Worm (Caenorhabditis elegans): ENCODE measurements around the gene K04C2.5.
A peak's percentile ranks its signal among the peaks of the same experiment; 100 is the strongest.

K04C2.5 gene

ce11 chrIII:6898518-6898917 lies 7.1 kb upstream of the K04C2.5 start:
- TF ChIP-seq lin-1 (GFP tag; IDR thresholded peaks at IDR 0.05) (0 out of 2 replicates have a peak, but pooled peaks have one; percentile 31), hlh-11 (tag; optimal IDR thresholded peaks at IDR 0.05) (peak; percentile 81), mxl-2 (GFP tag; conservative IDR thresholded peaks at IDR 0.05) (peak; percentile 60), mep-1 (tag; optimal IDR thresholded peaks at IDR 0.05) (peak; percentile 39), tra-1 (GFP tag; IDR thresholded peaks at IDR 0.05) (0 out of 2 replicates have a peak, but pooled peaks have one; percentile 30), hlh-30 (tag; optimal IDR thresholded peaks at IDR 0.05; ENCODE audit: insufficient read depth) (peak; percentile 84), dve-1 (tag; optimal IDR thresholded peaks at IDR 0.05; ENCODE audit: insufficient read depth) (peak; percentile 61), ctbp-1 (GFP tag; IDR thresholded peaks at IDR 0.05) (no peak), T26A8.4 (GFP tag; IDR thresholded peaks at IDR 0.05) (no peak), nhr-11 (tag; optimal IDR thresholded peaks at IDR 0.05) (peak; percentile 69), dmd-6 (GFP tag; IDR thresholded peaks at IDR 0.05) (peak; percentile 74), php-3 (GFP tag; IDR thresholded peaks at IDR 0.05) (0 out of 2 replicates have a peak, but pooled peaks have one; percentile 38), nhr-28 (tag; optimal IDR thresholded peaks at IDR 0.05) (peak; percentile 80), T20F7.1 (GFP tag; optimal IDR thresholded peaks at IDR 0.05) (peak; percentile 51), F10B5.3 (tag; optimal IDR thresholded peaks at IDR 0.05) (no peak), lsy-2 (tag; optimal IDR thresholded peaks at IDR 0.05) (peak in 1 of 2 experiments; percentile 44), nhr-48 (tag; optimal IDR thresholded peaks at IDR 0.05) (peak; percentile 47), dmd-9 (GFP tag; IDR thresholded peaks at IDR 0.05) (no peak), ceh-20 (GFP tag; IDR thresholded peaks at IDR 0.05) (peak; percentile 58; the same call in 1 of the 2 replicates), zfp-3 (GFP tag; conservative IDR thresholded peaks at IDR 0.05) (0 out of 2 replicates have a peak, but pooled peaks have one; percentile 16), daf-16 (GFP tag; optimal IDR thresholded peaks at IDR 0.05) (peak in 1 of 2 experiments; percentile 1), daf-16 (tag; optimal IDR thresholded peaks at IDR 0.05) (peak; percentile 22), lim-7 (GFP tag; IDR thresholded peaks at IDR 0.05) (no peak), mdl-1 (tag; optimal IDR thresholded peaks at IDR 0.05) (peak in 1 of 2 experiments; percentile 52), unc-62 (GFP tag; optimal IDR thresholded peaks at IDR 0.05 in 1 of 2) (peak in 1 of 2 experiments; percentile 72), unc-62 (tag; optimal IDR thresholded peaks at IDR 0.05) (no peak)

- TF ChIP-seq lsy-2 (tag; optimal IDR thresholded peaks at IDR 0.05) = peak; percentile 50 to 84
- TF ChIP-seq nhr-10 (tag; optimal IDR thresholded peaks at IDR 0.05) = peak; percentile 23
- peak; percentile 76 for TF ChIP-seq hmg-1.1 (GFP tag; IDR thresholded peaks at IDR 0.05)
- TF ChIP-seq tra-1 (GFP tag; IDR thresholded peaks at IDR 0.05) = peak; percentile 32; the same call in 1 of the 2 replicates
- TF ChIP-seq lin-1 (GFP tag; IDR thresholded peaks at IDR 0.05) = peak; percentile 64; the same call in 1 of the 2 replicates
- peak; percentile 84 for TF ChIP-seq nhr-28 (tag; optimal IDR thresholded peaks at IDR 0.05)
- TF ChIP-seq nhr-11 (tag; optimal IDR thresholded peaks at IDR 0.05) = peak; percentile 84
- TF ChIP-seq spr-1 (tag; optimal IDR thresholded peaks at IDR 0.05) = peak; percentile 22
- peak; percentile 91 for TF ChIP-seq hlh-30 (tag; optimal IDR thresholded peaks at IDR 0.05; ENCODE audit: insufficient read depth)
- TF ChIP-seq aha-1 (tag) = peak; percentile 98
- peak in 1 of 2 experiments; percentile 18 for TF ChIP-seq daf-16 (GFP tag; optimal IDR thresholded peaks at IDR 0.05)
- TF ChIP-seq daf-16 (tag; optimal IDR thresholded peaks at IDR 0.05) = peak; percentile 68
- TF ChIP-seq Y75B8A.6 (GFP tag; IDR thresholded peaks at IDR 0.05) = no peak
- TF ChIP-seq madf-5 (GFP tag; IDR thresholded peaks at IDR 0.05) = no peak
- peak; percentile 46 for TF ChIP-seq lin-13 (GFP tag; optimal IDR thresholded peaks at IDR 0.05)
- TF ChIP-seq php-3 (GFP tag; IDR thresholded peaks at IDR 0.05) = 0 out of 2 replicates have a peak, but pooled peaks have one; percentile 39
- TF ChIP-seq mxl-2 (GFP tag; conservative IDR thresholded peaks at IDR 0.05) = peak; percentile 99
- TF ChIP-seq ztf-11 (tag; optimal IDR thresholded peaks at IDR 0.05) = no peak
- TF ChIP-seq T20F7.1 (GFP tag; optimal IDR thresholded peaks at IDR 0.05) = peak; percentile 60
- TF ChIP-seq zag-1 (tag; optimal IDR thresholded peaks at IDR 0.05) = no peak
- peak; percentile 73 for TF ChIP-seq dve-1 (tag; optimal IDR thresholded peaks at IDR 0.05; ENCODE audit: insufficient read depth)
- TF ChIP-seq ctbp-1 (GFP tag; IDR thresholded peaks at IDR 0.05) = peak; percentile 57; the same call in 1 of the 2 replicates
- TF ChIP-seq pha-4 (GFP tag; IDR thresholded peaks at IDR 0.05) = 0 out of 2 replicates have a peak, but pooled peaks have one; percentile 30
- TF ChIP-seq pha-4 (tag; optimal IDR thresholded peaks at IDR 0.05) = no peak
- TF ChIP-seq mxl-3 (GFP tag; optimal IDR thresholded peaks at IDR 0.05) = peak; percentile 34
- TF ChIP-seq nhr-48 (tag; optimal IDR thresholded peaks at IDR 0.05) = peak; percentile 78
- peak; percentile 66 for TF ChIP-seq mes-2 (tag; optimal IDR thresholded peaks at IDR 0.05; ENCODE audit: poor library complexity, severe bottlenecking)
- TF ChIP-seq mep-1 (tag; optimal IDR thresholded peaks at IDR 0.05) = peak; percentile 69
- TF ChIP-seq dmd-6 (GFP tag; IDR thresholded peaks at IDR 0.05) = peak; percentile 94
- TF ChIP-seq arid-1 (GFP tag; conservative IDR thresholded peaks at IDR 0.05) = no peak
- peak; percentile 59 for TF ChIP-seq T26A8.4 (GFP tag; IDR thresholded peaks at IDR 0.05)
- TF ChIP-seq mdl-1 (tag; optimal IDR thresholded peaks at IDR 0.05) = peak; percentile 22 to 72
- 0 out of 2 replicates have a peak, but pooled peaks have one; percentile 37 for TF ChIP-seq ceh-20 (GFP tag; IDR thresholded peaks at IDR 0.05)
- TF ChIP-seq nhr-102 (tag; optimal IDR thresholded peaks at IDR 0.05) = peak; percentile 39
- peak; percentile 8 for TF ChIP-seq zip-2 (tag; optimal IDR thresholded peaks at IDR 0.05)
- peak in 1 of 2 experiments; percentile 90 for TF ChIP-seq unc-62 (GFP tag; optimal IDR thresholded peaks at IDR 0.05 in 1 of 2)
- TF ChIP-seq unc-62 (tag; optimal IDR thresholded peaks at IDR 0.05) = no peak
- no peak for TF ChIP-seq egl-27 (tag; optimal IDR thresholded peaks at IDR 0.05)
- TF ChIP-seq nhr-42 (GFP tag; IDR thresholded peaks at IDR 0.05) = no peak
These were observed 6.2 kb upstream of the K04C2.5 start, which contains the start of gene T07E3.4 for ce11 chrIII:6897587-6898064. Gene T07E3.4, plus strand, starts transcription at chrIII:6898014.

Measured in whole organism, L4 larva.